Fruit fly (Drosophila melanogaster): ENCODE measurements around the gene IFT46.

The IFT46 gene

dm6 chr2L:18612106-18612505, 3.8 kb downstream of the IFT46 start, which contains the start of gene Atac2 (continued):
- TF ChIP-seq maf-S (GFP tag; optimal IDR thresholded peaks at IDR 0.05) = no peak
- no peak for TF ChIP-seq h (optimal IDR thresholded peaks at IDR 0.05)
- peak; percentile 40 for TF ChIP-seq BEAF-32 (GFP tag; optimal IDR thresholded peaks at IDR 0.05)
- no peak for TF ChIP-seq CG7271 (tag; optimal IDR thresholded peaks at IDR 0.05)
- no peak for TF ChIP-seq CrebB (tag; optimal IDR thresholded peaks at IDR 0.05)
- no peak for TF ChIP-seq CG7987 (GFP tag; optimal IDR thresholded peaks at IDR 0.05)
- TF ChIP-seq da (GFP tag; optimal IDR thresholded peaks at IDR 0.05) = no peak
- no peak for TF ChIP-seq jing (GFP tag; optimal IDR thresholded peaks at IDR 0.05)
- no peak for TF ChIP-seq nom (GFP tag; optimal IDR thresholded peaks at IDR 0.05)
- TF ChIP-seq CG30020 (tag; optimal IDR thresholded peaks at IDR 0.05) = peak; percentile 2
- no peak for TF ChIP-seq Hsf (GFP tag; optimal IDR thresholded peaks at IDR 0.05)
- TF ChIP-seq Elba2 (GFP tag; optimal IDR thresholded peaks at IDR 0.05) = no peak
- no peak for TF ChIP-seq CG11456 (GFP tag; IDR thresholded peaks at IDR 0.05)
- no peak for TF ChIP-seq mam (GFP tag; optimal IDR thresholded peaks at IDR 0.05)
- TF ChIP-seq Mes4 (GFP tag; optimal IDR thresholded peaks at IDR 0.05) = no peak
- no peak for TF ChIP-seq bowl (GFP tag; IDR thresholded peaks at IDR 0.05)
- TF ChIP-seq cwo (GFP tag; optimal IDR thresholded peaks at IDR 0.05) = no peak
- TF ChIP-seq Doc2 (GFP tag; IDR thresholded peaks at IDR 0.05) = no peak
- no peak for TF ChIP-seq sc (optimal IDR thresholded peaks at IDR 0.05)
- no peak for TF ChIP-seq sc (GFP tag; optimal IDR thresholded peaks at IDR 0.05)
- TF ChIP-seq CG17361 (GFP tag; IDR thresholded peaks at IDR 0.05) = no peak
- TF ChIP-seq CG4617 (GFP tag; optimal IDR thresholded peaks at IDR 0.05; ENCODE audit: borderline replicate concordance) = peak; percentile 63
- peak; percentile 23 for TF ChIP-seq CG14710 (tag; optimal IDR thresholded peaks at IDR 0.05)
- TF ChIP-seq zfh2 (GFP tag; optimal IDR thresholded peaks at IDR 0.05) = no peak
- no peak for TF ChIP-seq CG4730 (GFP tag; IDR thresholded peaks at IDR 0.05)
- TF ChIP-seq Nf-YB (GFP tag; optimal IDR thresholded peaks at IDR 0.05) = no peak
- TF ChIP-seq CG2712 (tag; optimal IDR thresholded peaks at IDR 0.05) = no peak
- no peak for TF ChIP-seq CG10565 (GFP tag; optimal IDR thresholded peaks at IDR 0.05)
- peak; percentile 13; the same call in 1 of the 3 replicates for TF ChIP-seq row (GFP tag; IDR thresholded peaks at IDR 0.05)
- TF ChIP-seq chif (GFP tag; optimal IDR thresholded peaks at IDR 0.05) = no peak
- TF ChIP-seq CG11085 (GFP tag; IDR thresholded peaks at IDR 0.05) = no peak
- TF ChIP-seq prd (optimal IDR thresholded peaks at IDR 0.05) = no peak
- no peak for TF ChIP-seq prd (GFP tag; IDR thresholded peaks at IDR 0.05)
- TF ChIP-seq pb (GFP tag; optimal IDR thresholded peaks at IDR 0.05) = no peak
- TF ChIP-seq trem (tag; optimal IDR thresholded peaks at IDR 0.05) = peak; percentile 17
- no peak for TF ChIP-seq Dbx (GFP tag; IDR thresholded peaks at IDR 0.05)
- TF ChIP-seq cg (GFP tag; optimal IDR thresholded peaks at IDR 0.05) = no peak
- no peak for TF ChIP-seq vvl (GFP tag; IDR thresholded peaks at IDR 0.05)
- no peak for TF ChIP-seq klu (GFP tag; IDR thresholded peaks at IDR 0.05)
- peak; percentile 52 for TF ChIP-seq CG9797 (GFP tag; optimal IDR thresholded peaks at IDR 0.05)
- TF ChIP-seq Adf1 (GFP tag; IDR thresholded peaks at IDR 0.05) = no peak
- TF ChIP-seq crp (GFP tag; optimal IDR thresholded peaks at IDR 0.05) = peak in 1 of 2 experiments; percentile 37
- no peak for TF ChIP-seq CG3726 (GFP tag; IDR thresholded peaks at IDR 0.05)
- TF ChIP-seq E2f2 (GFP tag; IDR thresholded peaks at IDR 0.05) = peak; percentile 82
- TF ChIP-seq fu2 (GFP tag; optimal IDR thresholded peaks at IDR 0.05) = no peak
- TF ChIP-seq gfzf (GFP tag; optimal IDR thresholded peaks at IDR 0.05) = peak; percentile 83
- peak; percentile 15 for TF ChIP-seq nmo (GFP tag; optimal IDR thresholded peaks at IDR 0.05)
- TF ChIP-seq ham (GFP tag; IDR thresholded peaks at IDR 0.05) = no peak
- peak; percentile 43 for TF ChIP-seq Myb (GFP tag; optimal IDR thresholded peaks at IDR 0.05)
- TF ChIP-seq CG9932 (GFP tag; IDR thresholded peaks at IDR 0.05) = no peak
